Worm (Caenorhabditis elegans): ENCODE results near the gene cca-1.

cca-1 gene

ce11 chrX:7814747-7815146 is 61.0 kb downstream of the cca-1 start (continued):
- TF ChIP-seq fkh-10 (GFP tag; optimal IDR thresholded peaks at IDR 0.05) = no peak
- no peak for TF ChIP-seq swsn-7 (tag; optimal IDR thresholded peaks at IDR 0.05)
- no peak for TF ChIP-seq nhr-77 (tag; optimal IDR thresholded peaks at IDR 0.05)
- TF ChIP-seq ceh-63 (GFP tag; optimal IDR thresholded peaks at IDR 0.05) = no peak

DNA sequence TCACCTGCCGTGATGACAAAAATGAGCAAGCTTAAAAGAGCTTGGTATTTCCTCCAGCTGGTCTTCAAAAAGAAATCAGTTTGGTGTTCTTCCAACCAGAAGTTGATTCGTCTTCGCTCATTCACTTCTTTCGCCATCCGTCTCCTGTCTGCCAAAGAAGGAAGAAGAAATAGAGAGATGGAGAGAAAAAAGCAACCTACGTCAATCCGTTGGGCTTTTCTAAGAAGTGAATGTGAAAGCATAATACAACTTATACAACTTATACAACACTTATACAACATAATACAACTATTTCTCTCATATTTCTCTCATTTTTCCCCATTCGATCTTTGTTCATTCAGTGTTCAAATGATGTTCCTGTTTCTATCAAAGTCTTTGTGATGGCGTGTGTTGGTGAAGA is 64.8 kb downstream of the cca-1 start:
- TF ChIP-seq nhr-11 (tag; optimal IDR thresholded peaks at IDR 0.05) = no peak
- TF ChIP-seq lsy-2 (tag; optimal IDR thresholded peaks at IDR 0.05) = peak; percentile 15 to 23
- TF ChIP-seq dsc-1 (tag; optimal IDR thresholded peaks at IDR 0.05) = peak; percentile 70
- TF ChIP-seq ets-5 (GFP tag; IDR thresholded peaks at IDR 0.05) = no peak
- peak; percentile 30 for TF ChIP-seq egl-13 (tag; optimal IDR thresholded peaks at IDR 0.05)
- TF ChIP-seq nhr-237 (tag; optimal IDR thresholded peaks at IDR 0.05) = no peak
- peak; percentile 70 for TF ChIP-seq sox-4 (tag; optimal IDR thresholded peaks at IDR 0.05)
- peak; percentile 41 for TF ChIP-seq swsn-7 (tag; optimal IDR thresholded peaks at IDR 0.05)
- TF ChIP-seq fkh-8 (tag; optimal IDR thresholded peaks at IDR 0.05) = peak; percentile 84
- peak; percentile 54 for TF ChIP-seq nhr-47 (tag; optimal IDR thresholded peaks at IDR 0.05)
- no peak for TF ChIP-seq lin-13 (GFP tag; optimal IDR thresholded peaks at IDR 0.05)
- peak in 1 of 2 experiments; percentile 2 for TF ChIP-seq lin-35 (GFP tag; optimal IDR thresholded peaks at IDR 0.05)
- peak; percentile 66 for TF ChIP-seq nhr-71 (tag; optimal IDR thresholded peaks at IDR 0.05)
- TF ChIP-seq lin-14 (GFP tag; optimal IDR thresholded peaks at IDR 0.05) = peak; percentile 72
- no peak for TF ChIP-seq nhr-77 (tag; optimal IDR thresholded peaks at IDR 0.05)
- TF ChIP-seq nhr-20 (tag; optimal IDR thresholded peaks at IDR 0.05) = no peak

DNA sequence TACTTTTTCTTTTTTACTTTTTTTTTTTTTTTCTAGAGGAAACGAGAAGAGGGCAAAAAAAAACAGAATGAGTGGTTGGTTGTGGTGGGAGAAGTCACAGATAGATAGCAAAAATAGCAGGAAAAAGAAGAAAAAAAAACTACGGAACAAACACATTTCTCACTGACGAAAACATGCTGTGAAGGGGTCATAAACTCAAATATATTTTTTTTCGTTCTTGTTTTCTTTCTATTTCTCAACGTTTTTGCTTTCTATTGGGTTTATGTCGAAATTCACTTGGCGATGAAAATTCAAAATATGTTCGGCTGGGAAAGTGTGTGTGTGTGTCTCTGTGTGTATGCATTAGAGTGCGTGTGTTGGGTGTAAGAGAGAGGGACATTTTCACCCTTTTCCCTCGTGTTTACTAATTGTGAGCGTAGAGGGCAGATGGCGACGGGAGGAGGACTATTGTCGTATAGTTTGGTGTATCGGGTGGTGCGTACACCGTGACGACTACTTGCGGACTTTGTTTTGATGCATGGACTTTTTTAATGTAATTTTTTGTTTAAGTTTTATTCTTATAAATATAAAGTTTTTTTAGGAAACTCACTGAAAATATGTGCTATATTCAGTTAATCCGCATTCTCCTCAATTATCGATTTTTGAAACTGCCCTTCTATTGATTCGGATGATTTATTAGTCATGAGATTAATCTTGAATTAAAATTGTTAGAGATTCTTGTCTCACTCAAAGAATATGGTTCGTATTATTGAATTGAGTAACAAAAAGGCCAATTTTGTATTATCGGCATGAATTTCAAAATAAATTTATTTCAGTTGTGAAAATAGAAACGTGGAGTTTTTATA is 66.2 kb downstream of the cca-1 start:
- TF ChIP-seq tbx-2 (tag; optimal IDR thresholded peaks at IDR 0.05) (peak; percentile 54), blmp-1 (tag; optimal IDR thresholded peaks at IDR 0.05) (peak; percentile 88), lsy-2 (tag; optimal IDR thresholded peaks at IDR 0.05) (peak; percentile 47 to 68), nhr-47 (tag; optimal IDR thresholded peaks at IDR 0.05) (peak; percentile 60), fkh-8 (tag; optimal IDR thresholded peaks at IDR 0.05) (peak; percentile 42), zag-1 (tag; optimal IDR thresholded peaks at IDR 0.05) (no peak), fos-1 (tag; optimal IDR thresholded peaks at IDR 0.05) (no peak), nhr-19 (GFP tag; conservative IDR thresholded peaks at IDR 0.05) (peak; percentile 39; the same call in 1 of the 2 replicates), nhr-90 (tag; optimal IDR thresholded peaks at IDR 0.05; ENCODE audit: poor library complexity) (peak; percentile 34), mdl-1 (tag; optimal IDR thresholded peaks at IDR 0.05) (peak in 1 of 2 experiments; percentile 63), irx-1 (tag; optimal IDR thresholded peaks at IDR 0.05) (peak; percentile 43), C16A3.4 (tag; optimal IDR thresholded peaks at IDR 0.05) (peak; percentile 52), lir-3 (tag; optimal IDR thresholded peaks at IDR 0.05; ENCODE audit: poor library complexity) (peak; percentile 21), egl-13 (tag; optimal IDR thresholded peaks at IDR 0.05) (peak; percentile 59), ceh-82 (tag; optimal IDR thresholded peaks at IDR 0.05) (peak in 2 of 3 experiments; percentile 42 to 48), dpl-1 (GFP tag; optimal IDR thresholded peaks at IDR 0.05) (peak in 2 of 3 experiments; percentile 11 to 29), C34B4.2 (tag; optimal IDR thresholded peaks at IDR 0.05) (no peak), unc-86 (tag; optimal IDR thresholded peaks at IDR 0.05) (peak; percentile 41), ama-1 (optimal IDR thresholded peaks at IDR 0.05) (peak; percentile 33), Y116A8C.19 (tag; optimal IDR thresholded peaks at IDR 0.05; ENCODE audit: borderline replicate concordance) (no peak), nhr-20 (tag; optimal IDR thresholded peaks at IDR 0.05) (peak; percentile 55), nhr-71 (tag; optimal IDR thresholded peaks at IDR 0.05) (peak; percentile 69), swsn-7 (tag; optimal IDR thresholded peaks at IDR 0.05) (peak; percentile 71), skn-1 (tag; optimal IDR thresholded peaks at IDR 0.05) (peak; percentile 2), nhr-85 (tag) (peak; percentile 73), vab-15 (tag; optimal IDR thresholded peaks at IDR 0.05) (peak; percentile 3), mep-1 (tag; optimal IDR thresholded peaks at IDR 0.05) (peak; percentile 66), F16B12.6 (tag; optimal IDR thresholded peaks at IDR 0.05) (peak; percentile 86), ceh-88 (GFP tag; IDR thresholded peaks at IDR 0.05) (no peak), snu-23 (GFP tag; optimal IDR thresholded peaks at IDR 0.05) (peak; percentile 77), jun-1 (tag; optimal IDR thresholded peaks at IDR 0.05) (peak; percentile 10), rnt-1 (tag; optimal IDR thresholded peaks at IDR 0.05) (peak; percentile 53), nhr-11 (tag; optimal IDR thresholded peaks at IDR 0.05) (peak; percentile 15), pqm-1 (tag; optimal IDR thresholded peaks at IDR 0.05) (no peak), efl-1 (optimal IDR thresholded peaks at IDR 0.05) (peak; percentile 23 to 31), efl-1 (GFP tag; optimal IDR thresholded peaks at IDR 0.05 in 1 of 2) (peak in 1 of 2 experiments; percentile 46), lin-35 (GFP tag; optimal IDR thresholded peaks at IDR 0.05) (peak; percentile 60 to 64)

Data from whole organism, L1 larva.